Worm (Caenorhabditis elegans) whole organism, mixed stage, embryonic: ENCODE measurements around the gene Y102A5C.40.
A peak's percentile ranks its signal among the peaks of the same experiment; 100 is the strongest.

Source experiments
- M03D4.4 ChIP-seq: sonication (generic microtip); optimal IDR thresholded peaks from 2 replicates; lab custom pipeline; 2017; ENCODE audit warnings: mild to moderate bottlenecking, missing genetic modification characterization, missing compliant biosample characterization
- bed-3 ChIP-seq: fragments of 200-800 bp; sonication (Bioruptor generic); optimal IDR thresholded peaks from 3 replicates; lab custom pipeline; 2018; ENCODE audit warnings: mild to moderate bottlenecking, missing genetic modification characterization, moderate library complexity, missing compliant biosample characterization
- blmp-1 ChIP-seq: fragments of 150-350 bp; optimal IDR thresholded peaks from 2 replicates; lab custom pipeline; 2014; ENCODE audit warnings: missing biosample characterization, missing genetic modification characterization
- ceh-39 ChIP-seq: fragments of 150-350 bp; optimal IDR thresholded peaks from 2 replicates; lab custom pipeline; 2014; ENCODE audit warnings: missing biosample characterization, missing genetic modification characterization
- ceh-43 ChIP-seq: fragments of 200-800 bp; sonication (Bioruptor generic); optimal IDR thresholded peaks from 2 replicates; lab custom pipeline; 2018; ENCODE audit warnings: mild to moderate bottlenecking, missing genetic modification characterization, moderate library complexity, missing compliant biosample characterization
- ceh-83 ChIP-seq: fragments of 200-800 bp; sonication (Bioruptor generic); optimal IDR thresholded peaks from 2 replicates; lab custom pipeline; 2018; ENCODE audit warnings: mild to moderate bottlenecking, missing genetic modification characterization, missing compliant biosample characterization
- ces-1 ChIP-seq: fragments of 150-350 bp; optimal IDR thresholded peaks from 2 replicates; lab custom pipeline; 2014; ENCODE audit warnings: missing biosample characterization, missing genetic modification reagents, missing genetic modification characterization
- drap-1 ChIP-seq: fragments of 200-800 bp; sonication (Bioruptor generic); optimal IDR thresholded peaks from 3 replicates; lab custom pipeline; 2018; ENCODE audit warnings: mild to moderate bottlenecking, missing genetic modification characterization, missing compliant biosample characterization
- elt-1 ChIP-seq: sonication (generic microtip); optimal IDR thresholded peaks from 2 replicates; lab custom pipeline; 2017; ENCODE audit warnings: missing genetic modification characterization, mild to moderate bottlenecking, missing compliant biosample characterization, antibody characterized with exemption, moderate library complexity, borderline replicate concordance; ENCODE audit not compliant: insufficient read depth
- elt-3 ChIP-seq: fragments of 150-350 bp; optimal IDR thresholded peaks from 2 replicates; lab custom pipeline; 2014; ENCODE audit warnings: missing biosample characterization, missing genetic modification characterization
- flh-1 ChIP-seq: fragments of 200-800 bp; sonication (Bioruptor generic); optimal IDR thresholded peaks from 2 replicates; lab custom pipeline; 2018; ENCODE audit warnings: mild to moderate bottlenecking, missing genetic modification characterization, moderate library complexity, missing compliant biosample characterization
- ham-2 ChIP-seq: fragments of 200-800 bp; sonication (Bioruptor generic); optimal IDR thresholded peaks from 2 replicates; lab custom pipeline; 2018; ENCODE audit warnings: mild to moderate bottlenecking, missing genetic modification characterization, missing compliant biosample characterization
- hlh-1 ChIP-seq: fragments of 150-350 bp; optimal IDR thresholded peaks from 2 replicates; lab custom pipeline; 2014; ENCODE audit warnings: missing biosample characterization, missing genetic modification reagents, missing genetic modification characterization
- lin-13 ChIP-seq: fragments of 150-350 bp; optimal IDR thresholded peaks from 2 replicates; lab custom pipeline; 2014; ENCODE audit warnings: missing biosample characterization, missing genetic modification characterization
- lin-32 ChIP-seq: fragments of 200-800 bp; sonication (Bioruptor generic); optimal IDR thresholded peaks from 2 replicates; lab custom pipeline; 2018; ENCODE audit warnings: mild to moderate bottlenecking, missing genetic modification characterization, missing compliant biosample characterization
- lsy-2 ChIP-seq: fragments of 150-350 bp; optimal IDR thresholded peaks from 2 replicates; lab custom pipeline; 2014; ENCODE audit warnings: missing biosample characterization, missing genetic modification characterization
- mab-5 ChIP-seq: fragments of 150-350 bp; optimal IDR thresholded peaks from 2 replicates; lab custom pipeline; 2014; ENCODE audit warnings: missing biosample characterization, missing genetic modification characterization
- mep-1 ChIP-seq: fragments of 150-350 bp; optimal IDR thresholded peaks from 2 replicates; lab custom pipeline; 2017; ENCODE audit warnings: missing biosample characterization, missing genetic modification reagents, missing genetic modification characterization, inconsistent platforms
- mls-2 ChIP-seq: sonication (generic microtip); optimal IDR thresholded peaks from 2 replicates; lab custom pipeline; 2016; ENCODE audit warnings: mild to moderate bottlenecking, missing genetic modification characterization, moderate library complexity, missing compliant biosample characterization
- nhr-12 ChIP-seq: fragments of 150-350 bp; optimal IDR thresholded peaks from 2 replicates; lab custom pipeline; 2014; ENCODE audit warnings: missing biosample characterization, missing genetic modification characterization
- nhr-2 ChIP-seq: fragments of 150-350 bp; optimal IDR thresholded peaks from 2 replicates; lab custom pipeline; 2014; ENCODE audit warnings: missing biosample characterization, missing genetic modification characterization
- nhr-237 ChIP-seq: fragments of 150-350 bp; optimal IDR thresholded peaks from 2 replicates; lab custom pipeline; 2014; ENCODE audit warnings: missing biosample characterization, missing genetic modification characterization
- nhr-28 ChIP-seq: fragments of 150-350 bp; optimal IDR thresholded peaks from 2 replicates; lab custom pipeline; 2014; ENCODE audit warnings: missing biosample characterization, missing genetic modification characterization
- nhr-76 ChIP-seq: sonication (generic microtip); optimal IDR thresholded peaks from 2 replicates; lab custom pipeline; 2017; ENCODE audit warnings: missing biosample characterization, missing genetic modification characterization
- pha-4 ChIP-seq: fragments of 150-350 bp; optimal IDR thresholded peaks from 2 replicates; lab custom pipeline; 2018; ENCODE audit warnings: missing biosample characterization, missing genetic modification reagents, missing genetic modification characterization
- snpc-4 ChIP-seq: fragments of 150-350 bp; optimal IDR thresholded peaks from 2 replicates; lab custom pipeline; 2014; ENCODE audit warnings: missing biosample characterization, missing genetic modification characterization
- sptf-1 ChIP-seq: sonication (generic microtip); optimal IDR thresholded peaks from 2 replicates; lab custom pipeline; 2017; ENCODE audit warnings: mild to moderate bottlenecking, missing genetic modification characterization, moderate library complexity, missing compliant biosample characterization
- tbx-8 ChIP-seq: fragments of 200-800 bp; sonication (Bioruptor generic); optimal IDR thresholded peaks from 2 replicates; lab custom pipeline; 2018; ENCODE audit warnings: mild to moderate bottlenecking, missing genetic modification characterization, moderate library complexity, missing compliant biosample characterization
- unc-120 ChIP-seq: sonication (generic microtip); optimal IDR thresholded peaks from 2 replicates; lab custom pipeline; 2017; ENCODE audit warnings: missing genetic modification characterization, missing compliant biosample characterization; ENCODE audit not compliant: poor library complexity, severe bottlenecking
- unc-39 ChIP-seq: fragments of 150-350 bp; optimal IDR thresholded peaks from 2 replicates; lab custom pipeline; 2014; ENCODE audit warnings: missing biosample characterization, missing genetic modification characterization
- unc-62 ChIP-seq: fragments of 150-350 bp; optimal IDR thresholded peaks from 2 replicates; lab custom pipeline; 2014; ENCODE audit warnings: missing biosample characterization, missing genetic modification reagents, missing genetic modification characterization
- zip-8 ChIP-seq: fragments of 150-350 bp; optimal IDR thresholded peaks from 2 replicates; lab custom pipeline; 2014; ENCODE audit warnings: missing biosample characterization, missing genetic modification characterization
- ztf-11 ChIP-seq: fragments of 150-350 bp; optimal IDR thresholded peaks from 2 replicates; lab custom pipeline; 2014; ENCODE audit warnings: missing biosample characterization, missing genetic modification characterization

The Y102A5C.40 gene

DNA sequence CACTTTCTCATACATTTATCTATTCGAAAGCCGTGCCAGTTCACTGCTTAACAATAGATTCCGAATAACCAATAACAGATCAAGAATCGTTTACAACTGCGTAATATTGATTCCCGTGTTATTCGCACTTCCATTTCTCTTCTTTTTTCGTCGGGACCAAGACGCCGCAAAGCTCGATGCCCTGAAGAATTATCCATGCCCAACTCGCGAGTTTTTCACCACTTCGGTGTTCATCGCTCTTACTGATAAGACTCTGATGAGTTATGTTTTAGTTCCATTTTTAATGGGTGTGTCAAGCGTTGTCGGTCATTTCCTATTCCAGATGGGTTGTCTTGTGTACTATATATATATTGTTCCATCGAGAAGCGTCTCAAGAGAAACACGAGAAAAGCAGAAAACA is 13.6 kb downstream of the Y102A5C.40 start:
- TF ChIP-seq nhr-12 = no peak

DNA sequence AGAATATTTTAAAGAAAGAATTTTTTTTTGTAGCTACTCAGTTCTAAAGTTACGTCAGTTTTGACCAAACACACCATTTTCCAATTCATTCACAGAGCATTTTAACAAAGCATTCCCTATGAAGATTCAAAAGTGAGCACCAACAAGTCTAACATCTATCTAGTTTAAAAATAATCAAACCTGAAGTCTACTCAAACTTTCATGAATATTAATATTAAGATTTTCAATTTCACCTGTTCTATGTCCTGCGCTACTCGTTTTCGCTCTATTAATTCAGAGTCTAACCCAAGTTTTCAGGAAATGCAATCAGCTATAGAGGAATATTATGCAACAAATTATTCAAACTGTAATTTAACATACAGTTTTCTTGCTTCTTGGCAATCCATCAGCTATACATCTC is 14.8 kb downstream of the Y102A5C.40 start, which contains the start of gene srh-119:
Gene srh-119 (plus strand): TSS at position 301 of the 400 bp plus-strand sequence.
- no peak for TF ChIP-seq mls-2 (tag; lab: Kevin White, UChicago)
- TF ChIP-seq ceh-83 = no peak
- TF ChIP-seq, all 35 proteins: peak for 0

DNA sequence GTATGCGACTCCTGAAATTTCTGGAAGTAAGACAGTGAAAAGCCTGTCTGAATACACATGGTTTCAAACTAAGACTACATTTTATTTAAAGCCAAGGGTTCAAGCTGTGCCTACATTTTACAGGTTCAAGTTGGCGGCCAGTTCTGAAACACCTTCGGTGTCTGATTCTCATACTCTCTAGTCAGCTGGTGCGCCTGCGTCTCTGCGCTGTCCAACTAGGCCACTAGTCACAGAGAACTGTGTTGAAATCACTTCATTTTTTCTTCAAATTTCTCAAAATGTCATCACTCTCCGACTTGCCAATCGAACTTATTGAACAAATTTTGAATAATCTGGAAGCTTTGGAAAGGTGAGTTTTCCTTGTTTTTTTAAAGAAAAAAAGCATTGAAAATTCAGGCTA is 20.3 kb downstream of the Y102A5C.40 start, which contains the start of gene fbxa-90:
Gene fbxa-90 (plus strand): TSS at position 179 of the 400 bp plus-strand sequence.
- TF ChIP-seq elt-1 (tag; lab: Kevin White, UChicago) = no peak
- no peak for TF ChIP-seq nhr-237 (tag; lab: Kevin White, UChicago)
- TF ChIP-seq lin-13 (tag; lab: Kevin White, UChicago) = no peak
- no peak for TF ChIP-seq ceh-43 (GFP tag; lab: Kevin White, UChicago)

DNA sequence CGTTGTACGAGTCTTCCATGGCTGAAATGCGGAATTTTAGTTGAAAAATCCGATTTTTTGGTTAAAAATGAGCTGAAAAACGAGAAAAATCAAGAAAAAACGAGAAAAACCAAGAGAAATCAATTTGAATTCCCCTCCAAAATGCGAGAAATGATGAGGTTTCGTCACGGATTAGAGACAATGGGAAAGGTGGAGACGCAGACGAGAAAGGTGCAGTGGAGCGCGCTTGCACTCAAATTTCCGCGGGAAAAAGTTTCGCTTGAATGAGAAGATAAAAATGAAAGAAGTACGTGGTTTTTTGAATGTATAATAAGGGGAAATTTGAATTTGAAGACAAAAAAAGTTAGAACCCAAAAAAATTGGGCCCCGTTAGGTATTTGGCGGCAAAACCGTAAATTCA is 21.3 kb downstream of the Y102A5C.40 start, which contains the start of gene efl-1:
Gene efl-1 (minus strand): TSS at position 21 of the 400 bp plus-strand sequence.
- peak; percentile 33 for TF ChIP-seq hlh-1
- TF ChIP-seq nhr-237 (tag; lab: Kevin White, UChicago) = peak; percentile 88
- TF ChIP-seq ztf-11 (tag; lab: Kevin White, UChicago) = peak; percentile 37
- no peak for TF ChIP-seq elt-1 (tag; lab: Kevin White, UChicago)
- peak; percentile 52 for TF ChIP-seq mab-5 (tag; lab: Kevin White, UChicago)
- no peak for TF ChIP-seq mls-2 (tag; lab: Kevin White, UChicago)
- TF ChIP-seq ceh-83 = no peak
- peak; percentile 37 for TF ChIP-seq sptf-1
- peak; percentile 96 for TF ChIP-seq ces-1 (GFP tag; lab: Kevin White, UChicago)
- no peak for TF ChIP-seq M03D4.4 (tag; lab: Kevin White, UChicago)
- TF ChIP-seq ceh-39 (tag; lab: Kevin White, UChicago) = peak; percentile 31
- TF ChIP-seq elt-3 (tag; lab: Kevin White, UChicago) = peak; percentile 47
- peak; percentile 98 for TF ChIP-seq mep-1 (tag; lab: Kevin White, UChicago)
- no peak for TF ChIP-seq blmp-1 (tag; lab: Kevin White, UChicago)
- TF ChIP-seq ham-2 (GFP tag; lab: Kevin White, UChicago) = no peak
- no peak for TF ChIP-seq nhr-12
- TF ChIP-seq ceh-43 (GFP tag; lab: Kevin White, UChicago) = no peak
- TF ChIP-seq pha-4 = peak; percentile 58
- TF ChIP-seq lsy-2 (tag; lab: Kevin White, UChicago) = peak; percentile 82
- peak; percentile 77 for TF ChIP-seq drap-1
- TF ChIP-seq nhr-76 (tag; lab: Kevin White, UChicago) = no peak
- TF ChIP-seq unc-62 (GFP tag; lab: Kevin White, UChicago) = peak; percentile 36
- TF ChIP-seq unc-39 = no peak
- no peak for TF ChIP-seq tbx-8 (GFP tag; lab: Kevin White, UChicago)
- no peak for TF ChIP-seq nhr-28 (tag; lab: Kevin White, UChicago)
- TF ChIP-seq lin-13 (tag; lab: Kevin White, UChicago) = peak; percentile 88

DNA sequence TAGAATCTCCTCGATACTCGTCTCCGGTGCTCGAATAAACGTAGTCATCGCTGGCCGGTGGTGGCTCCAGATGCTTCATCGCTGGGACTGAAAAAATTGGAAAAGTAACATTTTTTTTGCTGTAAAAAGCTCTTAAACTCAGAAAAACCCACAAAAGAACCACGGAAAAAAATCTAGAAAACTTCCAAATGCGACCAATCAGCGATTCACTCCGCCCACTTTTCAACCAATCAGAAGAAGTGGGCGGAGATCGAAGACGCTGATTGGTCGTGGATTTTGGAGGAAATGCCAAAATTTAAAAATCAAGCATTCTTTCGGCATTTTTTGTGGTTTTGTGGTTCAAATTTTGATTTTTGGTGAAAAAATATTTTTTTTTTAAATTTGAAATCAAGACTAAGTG is 28.0 kb downstream of the Y102A5C.40 start:
- no peak for TF ChIP-seq ceh-39 (tag; lab: Kevin White, UChicago)
- TF ChIP-seq unc-39 = no peak
- TF ChIP-seq hlh-1 = no peak
- TF ChIP-seq snpc-4 (tag; lab: Kevin White, UChicago) = no peak
- TF ChIP-seq mep-1 (tag; lab: Kevin White, UChicago) = no peak
- TF ChIP-seq mls-2 (tag; lab: Kevin White, UChicago) = no peak
- no peak for TF ChIP-seq elt-1 (tag; lab: Kevin White, UChicago)
- no peak for TF ChIP-seq nhr-237 (tag; lab: Kevin White, UChicago)
- no peak for TF ChIP-seq M03D4.4 (tag; lab: Kevin White, UChicago)
- TF ChIP-seq nhr-2 (tag; lab: Kevin White, UChicago) = no peak
- TF ChIP-seq elt-3 (tag; lab: Kevin White, UChicago) = no peak

DNA sequence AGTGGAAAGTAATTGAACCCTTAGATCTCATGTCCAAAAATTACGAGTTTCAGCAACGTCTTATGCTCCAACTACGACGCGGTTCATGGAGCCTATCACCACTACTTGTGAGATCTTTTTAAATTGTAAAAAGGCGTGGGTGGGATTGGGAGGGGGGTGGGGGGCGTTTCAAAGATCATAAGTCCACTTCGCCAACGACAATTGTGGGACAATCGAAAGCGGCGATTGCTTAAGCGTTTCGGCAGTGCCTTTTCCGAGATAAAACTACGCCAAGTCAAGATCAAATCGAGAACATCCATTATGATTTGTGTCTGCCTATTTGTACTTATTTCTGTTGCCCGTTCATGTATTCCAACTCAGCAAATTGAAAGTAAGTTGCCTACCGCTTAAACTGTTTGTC is 30.7 kb downstream of the Y102A5C.40 start, which contains the start of gene clec-239:
Gene clec-239 (plus strand): TSS at position 301 of the 400 bp plus-strand sequence.
- TF ChIP-seq mep-1 (tag; lab: Kevin White, UChicago) = no peak
- no peak for TF ChIP-seq ceh-39 (tag; lab: Kevin White, UChicago)
- TF ChIP-seq ham-2 (GFP tag; lab: Kevin White, UChicago) = no peak
- TF ChIP-seq lin-13 (tag; lab: Kevin White, UChicago) = no peak
- no peak for TF ChIP-seq unc-39
- TF ChIP-seq bed-3 = no peak
- no peak for TF ChIP-seq flh-1 (GFP tag; lab: Kevin White, UChicago)
- TF ChIP-seq unc-120 (tag; lab: Kevin White, UChicago) = no peak
- no peak for TF ChIP-seq lin-32 (GFP tag; lab: Kevin White, UChicago)
- no peak for TF ChIP-seq nhr-12
- TF ChIP-seq blmp-1 (tag; lab: Kevin White, UChicago) = no peak
- no peak for TF ChIP-seq nhr-28 (tag; lab: Kevin White, UChicago)
- TF ChIP-seq nhr-2 (tag; lab: Kevin White, UChicago) = no peak
- TF ChIP-seq zip-8 = no peak
- no peak for TF ChIP-seq ztf-11 (tag; lab: Kevin White, UChicago)
- TF ChIP-seq drap-1 = no peak
- TF ChIP-seq elt-3 (tag; lab: Kevin White, UChicago) = no peak
- no peak for TF ChIP-seq unc-62 (GFP tag; lab: Kevin White, UChicago)
